Worm (Caenorhabditis elegans) whole organism, mixed stage, embryonic: ENCODE measurements around the gene set-25.

Experiments
- M03D4.4 ChIP-seq: sonication (generic microtip); optimal IDR thresholded peaks from 2 replicates; lab custom pipeline; 2017; ENCODE audit warnings: mild to moderate bottlenecking, missing genetic modification characterization, missing compliant biosample characterization
- hlh-1 ChIP-seq: fragments of 150-350 bp; optimal IDR thresholded peaks from 2 replicates; lab custom pipeline; 2014; ENCODE audit warnings: missing biosample characterization, missing genetic modification reagents, missing genetic modification characterization
- lin-13 ChIP-seq: fragments of 150-350 bp; optimal IDR thresholded peaks from 2 replicates; lab custom pipeline; 2014; ENCODE audit warnings: missing biosample characterization, missing genetic modification characterization
- lin-32 ChIP-seq: fragments of 200-800 bp; sonication (Bioruptor generic); optimal IDR thresholded peaks from 2 replicates; lab custom pipeline; 2018; ENCODE audit warnings: mild to moderate bottlenecking, missing genetic modification characterization, missing compliant biosample characterization
- lsy-2 ChIP-seq: fragments of 150-350 bp; optimal IDR thresholded peaks from 2 replicates; lab custom pipeline; 2014; ENCODE audit warnings: missing biosample characterization, missing genetic modification characterization
- nhr-12 ChIP-seq: fragments of 150-350 bp; optimal IDR thresholded peaks from 2 replicates; lab custom pipeline; 2014; ENCODE audit warnings: missing biosample characterization, missing genetic modification characterization
- pha-4 ChIP-seq: fragments of 150-350 bp; optimal IDR thresholded peaks from 2 replicates; lab custom pipeline; 2018; ENCODE audit warnings: missing biosample characterization, missing genetic modification reagents, missing genetic modification characterization
- sptf-1 ChIP-seq: sonication (generic microtip); optimal IDR thresholded peaks from 2 replicates; lab custom pipeline; 2017; ENCODE audit warnings: mild to moderate bottlenecking, missing genetic modification characterization, moderate library complexity, missing compliant biosample characterization

DNA sequence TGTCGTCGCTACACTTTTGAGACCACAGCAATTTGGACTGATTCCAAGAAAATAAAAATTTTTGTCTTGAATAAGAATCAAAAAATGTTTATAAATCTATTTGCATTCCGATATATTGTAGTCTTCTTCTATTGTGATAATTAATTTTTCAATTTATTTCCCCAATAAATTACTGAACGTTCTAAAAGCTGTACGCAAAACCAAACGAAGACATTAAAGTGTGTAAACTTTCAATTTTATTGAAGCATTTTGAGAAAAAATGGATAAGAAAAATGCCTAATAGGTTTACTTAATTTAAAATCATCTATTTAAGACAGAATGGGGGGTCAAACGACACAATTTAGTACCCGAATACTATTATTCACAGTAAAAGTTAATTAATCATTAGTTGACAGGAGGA lies 9.7 kb upstream of the set-25 start:
- TF ChIP-seq M03D4.4 (tag; lab: Kevin White, UChicago) (no peak), lin-13 (tag; lab: Kevin White, UChicago) (no peak), hlh-1 (tag; lab: Kevin White, UChicago) (no peak), nhr-12 (tag; lab: Kevin White, UChicago) (no peak), pha-4 (no peak), lsy-2 (tag; lab: Kevin White, UChicago) (no peak), sptf-1 (tag; lab: Kevin White, UChicago) (no peak), lin-32 (GFP tag; lab: Kevin White, UChicago) (no peak)
